Fruit fly (Drosophila melanogaster) whole organism, embryonic: ENCODE results near the gene His3.3A.

Experiments used
- CG12236 ChIP-seq: fragments of 200-800 bp; sonication (Bioruptor generic); optimal IDR thresholded peaks from 2 replicates; lab custom pipeline; 2016; ENCODE audit warnings: missing biosample characterization, missing genetic modification characterization
- CG15073 ChIP-seq: fragments of 200-800 bp; sonication (Bioruptor generic); optimal IDR thresholded peaks from 2 replicates; lab custom pipeline; 2016; ENCODE audit warnings: missing biosample characterization, missing genetic modification characterization
- CG4707 ChIP-seq: fragments of 200-800 bp; sonication (Bioruptor generic); optimal IDR thresholded peaks from 2 replicates; lab custom pipeline; 2018; ENCODE audit warnings: missing biosample characterization, mild to moderate bottlenecking, missing genetic modification characterization, moderate library complexity
- ems ChIP-seq: fragments of 200-800 bp; sonication (Bioruptor generic); optimal IDR thresholded peaks from 3 replicates; lab custom pipeline; 2016; ENCODE audit warnings: missing biosample characterization, missing genetic modification characterization

dm6 chr2L:5052994-5053393 lies 1.9 kb upstream of the His3.3A start, which contains the start of gene eIF3h:
- TF ChIP-seq CG12236 (GFP tag; lab: Kevin White, UChicago) (no peak), CG15073 (GFP tag; lab: Kevin White, UChicago) (no peak), CG4707 (GFP tag; lab: Kevin White, UChicago) (no peak), ems (GFP tag; lab: Kevin White, UChicago) (no peak)
